Worm (Caenorhabditis elegans) whole organism, L3 larva: ENCODE results near the gene C07E3.10.

ENCODE experiments used
- ceh-82 ChIP-seq: fragments of 150-350 bp; optimal IDR thresholded peaks from 2 replicates; lab custom pipeline; 2014; ENCODE audit warnings: missing biosample characterization, missing genetic modification characterization
- nhr-11 ChIP-seq: fragments of 150-350 bp; optimal IDR thresholded peaks from 2 replicates; lab custom pipeline; 2014; ENCODE audit warnings: missing biosample characterization, missing genetic modification characterization

- TF ChIP-seq ceh-82 (no peak), nhr-11 (no peak)
These were observed 5.8 kb downstream of the C07E3.10 start, which contains the start of gene C07E3.8 for ce11 chrII:10351963-10352362.
